Fruit fly (Drosophila melanogaster) whole organism, embryonic: ENCODE measurements around the gene CG13407.

Source experiments
- Atf6 ChIP-seq: fragments of 200-800 bp; sonication (Bioruptor generic); IDR thresholded peaks from 2 replicates; pipeline ENCODE4 v1.3.6; 2022; ENCODE audit warnings: missing biosample characterization, missing genetic modification characterization
- CG10366 ChIP-seq: fragments of 200-800 bp; sonication (Bioruptor generic); IDR thresholded peaks from 2 replicates; pipeline ENCODE4 v1.3.6; 2022; ENCODE audit warnings: missing biosample characterization, missing genetic modification characterization
- CG11696 ChIP-seq: fragments of 200-800 bp; sonication (Bioruptor generic); IDR thresholded peaks from 2 replicates; pipeline ENCODE4 v1.3.6; 2022; ENCODE audit warnings: missing biosample characterization, missing genetic modification characterization
- CG13624 ChIP-seq: fragments of 200-800 bp; sonication (Bioruptor generic); optimal IDR thresholded peaks from 2 replicates; lab custom pipeline; 2016; ENCODE audit warnings: missing biosample characterization, missing genetic modification characterization
- CG14014 ChIP-seq: fragments of 200-800 bp; sonication (Bioruptor generic); IDR thresholded peaks from 2 replicates; pipeline ENCODE4 v1.3.6; 2022; ENCODE audit warnings: missing biosample characterization, missing genetic modification characterization
- CG15514 ChIP-seq: fragments of 200-800 bp; sonication (Bioruptor generic); optimal IDR thresholded peaks from 3 replicates; lab custom pipeline; 2017; ENCODE audit warnings: missing biosample characterization, missing genetic modification characterization, mild to moderate bottlenecking, moderate library complexity, missing genetic modification reagents
- CG1602 ChIP-seq: fragments of 200-800 bp; sonication (Bioruptor generic); optimal IDR thresholded peaks from 3 replicates; lab custom pipeline; 2016; ENCODE audit warnings: missing biosample characterization, missing genetic modification characterization
- CG17186 ChIP-seq: fragments of 200-800 bp; sonication (Bioruptor generic); optimal IDR thresholded peaks from 3 replicates; lab custom pipeline; 2017; ENCODE audit warnings: missing biosample characterization, missing genetic modification reagents, missing genetic modification characterization
- CG17568 ChIP-seq: fragments of 200-800 bp; sonication (Bioruptor generic); optimal IDR thresholded peaks from 2 replicates; lab custom pipeline; 2018; ENCODE audit warnings: missing biosample characterization, mild to moderate bottlenecking, missing genetic modification characterization, moderate library complexity
- CG2120 ChIP-seq: fragments of 200-800 bp; sonication (Bioruptor generic); optimal IDR thresholded peaks from 3 replicates; lab custom pipeline; 2016; ENCODE audit warnings: missing biosample characterization, missing genetic modification characterization
- CG32767 ChIP-seq: fragments of 200-800 bp; sonication (Bioruptor generic); IDR thresholded peaks from 2 replicates; pipeline ENCODE4 v1.3.6; 2022; ENCODE audit warnings: missing biosample characterization, missing genetic modification characterization
- CG34422 ChIP-seq: fragments of 200-800 bp; sonication (Bioruptor generic); IDR thresholded peaks from 3 replicates; pipeline ENCODE4 v1.3.6; 2022; ENCODE audit warnings: missing biosample characterization, missing genetic modification characterization
- CG4360 ChIP-seq: fragments of 200-800 bp; sonication (Bioruptor generic); IDR thresholded peaks from 2 replicates; pipeline ENCODE4 v1.3.6; 2022; ENCODE audit warnings: missing biosample characterization, missing genetic modification characterization
- CG5953 ChIP-seq: fragments of 200-800 bp; sonication (Bioruptor generic); IDR thresholded peaks from 2 replicates; pipeline ENCODE4 v1.3.6; 2022; ENCODE audit warnings: missing biosample characterization, missing genetic modification characterization
- CG6683 ChIP-seq: fragments of 200-800 bp; sonication (Bioruptor generic); optimal IDR thresholded peaks from 2 replicates; lab custom pipeline; 2017; ENCODE audit warnings: missing biosample characterization, mild to moderate bottlenecking, missing genetic modification characterization, missing genetic modification reagents
- CG7271 ChIP-seq: fragments of 200-800 bp; sonication (Bioruptor generic); optimal IDR thresholded peaks from 2 replicates; lab custom pipeline; 2018; ENCODE audit warnings: missing biosample characterization, mild to moderate bottlenecking, missing genetic modification characterization, moderate library complexity
- CG7357 ChIP-seq: fragments of 200-800 bp; sonication (Bioruptor generic); IDR thresholded peaks from 3 replicates; pipeline ENCODE4 v1.3.6; 2022; ENCODE audit warnings: missing biosample characterization, missing genetic modification characterization
- CG8924 ChIP-seq: fragments of 200-800 bp; optimal IDR thresholded peaks from 3 replicates; lab custom pipeline; 2019; ENCODE audit warnings: missing biosample characterization, mild to moderate bottlenecking, missing genetic modification characterization, moderate library complexity
- CG9817 ChIP-seq: fragments of 200-800 bp; sonication (Bioruptor generic); optimal IDR thresholded peaks from 2 replicates; lab custom pipeline; 2018; ENCODE audit warnings: missing biosample characterization, mild to moderate bottlenecking, missing genetic modification characterization, moderate library complexity
- CG9932 ChIP-seq: fragments of 200-800 bp; sonication (Bioruptor generic); IDR thresholded peaks from 2 replicates; pipeline ENCODE4 v1.3.6; 2022; ENCODE audit warnings: missing biosample characterization, missing genetic modification characterization
- Dip3 ChIP-seq: fragments of 200-800 bp; sonication (Bioruptor generic); optimal IDR thresholded peaks from 3 replicates; lab custom pipeline; 2016; ENCODE audit warnings: missing biosample characterization, missing genetic modification characterization
- Fer2 ChIP-seq: fragments of 200-800 bp; sonication (Bioruptor generic); optimal IDR thresholded peaks from 2 replicates; lab custom pipeline; 2018; ENCODE audit warnings: missing biosample characterization, mild to moderate bottlenecking, missing genetic modification characterization, moderate library complexity
- Fer3 ChIP-seq: fragments of 200-800 bp; sonication (Bioruptor generic); optimal IDR thresholded peaks from 2 replicates; lab custom pipeline; 2018; ENCODE audit warnings: missing biosample characterization, mild to moderate bottlenecking, missing genetic modification characterization, moderate library complexity
- Gug ChIP-seq: fragments of 200-800 bp; sonication (Bioruptor generic); IDR thresholded peaks from 4 replicates; pipeline ENCODE4 v1.3.6; 2022; ENCODE audit warnings: missing biosample characterization, missing genetic modification characterization
- Hsf ChIP-seq: fragments of 200-800 bp; sonication (Bioruptor generic); optimal IDR thresholded peaks from 3 replicates; lab custom pipeline; 2016; ENCODE audit warnings: missing biosample characterization, missing genetic modification characterization
- Meics ChIP-seq: fragments of 200-800 bp; sonication (Bioruptor generic); optimal IDR thresholded peaks from 2 replicates; lab custom pipeline; 2017; ENCODE audit warnings: missing biosample characterization, mild to moderate bottlenecking, missing genetic modification characterization
- Nf-YA ChIP-seq: fragments of 200-800 bp; sonication (Bioruptor generic); IDR thresholded peaks from 2 replicates; pipeline ENCODE4 v1.3.6; 2022; ENCODE audit warnings: missing biosample characterization, missing genetic modification characterization
- Oaz ChIP-seq: fragments of 200-800 bp; sonication (Bioruptor generic); IDR thresholded peaks from 2 replicates; pipeline ENCODE4 v1.3.6; 2022; ENCODE audit warnings: missing biosample characterization, missing genetic modification characterization
- Oli ChIP-seq: fragments of 200-800 bp; sonication (Bioruptor generic); optimal IDR thresholded peaks from 2 replicates; lab custom pipeline; 2018; ENCODE audit warnings: missing biosample characterization, mild to moderate bottlenecking, missing genetic modification characterization, moderate library complexity
- Sox102F ChIP-seq: fragments of 200-800 bp; sonication (Bioruptor generic); optimal IDR thresholded peaks from 2 replicates; lab custom pipeline; 2018; ENCODE audit warnings: missing biosample characterization, mild to moderate bottlenecking, missing genetic modification characterization, moderate library complexity
- Taf1 ChIP-seq: fragments of 200-800 bp; sonication (Bioruptor generic); IDR thresholded peaks from 2 replicates; pipeline ENCODE4 v1.3.6; 2022; ENCODE audit warnings: missing biosample characterization, missing genetic modification characterization
- bab2 ChIP-seq: fragments of 200-800 bp; sonication (Bioruptor generic); optimal IDR thresholded peaks from 2 replicates; lab custom pipeline; 2016; ENCODE audit warnings: missing biosample characterization, missing genetic modification characterization
- chm ChIP-seq: fragments of 200-800 bp; sonication (Bioruptor generic); IDR thresholded peaks from 2 replicates; pipeline ENCODE4 v1.3.6; 2022; ENCODE audit warnings: missing biosample characterization, missing genetic modification characterization
- dmrt99B ChIP-seq: fragments of 200-800 bp; sonication (Bioruptor generic); optimal IDR thresholded peaks from 2 replicates; lab custom pipeline; 2018; ENCODE audit warnings: missing biosample characterization, mild to moderate bottlenecking, missing genetic modification characterization, moderate library complexity
- ewg ChIP-seq: fragments of 200-800 bp; sonication (Bioruptor generic); optimal IDR thresholded peaks from 3 replicates; lab custom pipeline; 2017; ENCODE audit warnings: mild to moderate bottlenecking, missing biosample characterization, missing genetic modification reagents, missing genetic modification characterization
- gro ChIP-seq: fragments of 200-800 bp; sonication (Bioruptor generic); optimal IDR thresholded peaks from 2 replicates; lab custom pipeline; 2016; ENCODE audit warnings: missing biosample characterization, missing genetic modification characterization
- ken ChIP-seq: fragments of 200-800 bp; sonication (Bioruptor generic); IDR thresholded peaks from 3 replicates; pipeline ENCODE4 v1.3.6; 2022; ENCODE audit warnings: missing biosample characterization, missing genetic modification characterization
- nmo ChIP-seq: fragments of 200-800 bp; sonication (Bioruptor generic); optimal IDR thresholded peaks from 2 replicates; lab custom pipeline; 2018; ENCODE audit warnings: missing biosample characterization, mild to moderate bottlenecking, missing genetic modification characterization, moderate library complexity
- odd ChIP-seq: fragments of 200-800 bp; sonication (Bioruptor generic); optimal IDR thresholded peaks from 2 replicates; lab custom pipeline; 2017; ENCODE audit warnings: missing biosample characterization, mild to moderate bottlenecking, missing genetic modification characterization
- prd ChIP-seq, 3 experiments: fragments of >200 bp in 2 of 3; fragments of 200-800 bp in 1 of 3; sonication (Bioruptor generic) in 1 of 3; optimal IDR thresholded peaks in 2 of 3; IDR thresholded peaks in 1 of 3; 2 replicates in 2 of 3; 3 replicates in 1 of 3; pipeline versions ENCODE4 v1.3.6 to Lab custom; 2017 to 2022; ENCODE audit warnings: missing biosample characterization in 1 of 3, missing genetic modification characterization in 1 of 3
- schlank ChIP-seq: fragments of 200-800 bp; sonication (Bioruptor generic); optimal IDR thresholded peaks from 2 replicates; lab custom pipeline; 2018; ENCODE audit warnings: missing biosample characterization, mild to moderate bottlenecking, missing genetic modification characterization
- shn ChIP-seq: fragments of 200-800 bp; sonication (Bioruptor generic); optimal IDR thresholded peaks from 3 replicates; lab custom pipeline; 2016; ENCODE audit warnings: missing biosample characterization, missing genetic modification characterization
- slbo ChIP-seq: fragments of 200-800 bp; sonication (Bioruptor generic); IDR thresholded peaks from 2 replicates; pipeline ENCODE4 v1.3.6; 2022; ENCODE audit warnings: missing biosample characterization, missing genetic modification characterization
- so ChIP-seq: fragments of 200-800 bp; sonication (Bioruptor generic); IDR thresholded peaks from 3 replicates; pipeline ENCODE4 v1.3.6; 2022; ENCODE audit warnings: missing biosample characterization, missing genetic modification characterization
- tin ChIP-seq: fragments of 200-800 bp; sonication (Bioruptor generic); optimal IDR thresholded peaks from 3 replicates; lab custom pipeline; 2016; ENCODE audit warnings: missing biosample characterization, missing genetic modification characterization
- ttk ChIP-seq: fragments of 200-800 bp; sonication (Bioruptor generic); IDR thresholded peaks from 2 replicates; pipeline ENCODE4 v2.1.2; 2022; ENCODE audit warnings: missing biosample characterization, missing genetic modification characterization
- twi ChIP-seq: fragments of 200-800 bp; optimal IDR thresholded peaks from 2 replicates; lab custom pipeline; 2019; ENCODE audit warnings: missing biosample characterization, mild to moderate bottlenecking, missing genetic modification characterization, moderate library complexity
- unc-4 ChIP-seq: fragments of 200-800 bp; sonication (Bioruptor generic); IDR thresholded peaks from 2 replicates; pipeline ENCODE4 v1.3.6; 2022; ENCODE audit warnings: missing biosample characterization, missing genetic modification characterization; ENCODE audit not compliant: partially characterized antibody
- unpg ChIP-seq: fragments of 200-800 bp; sonication (Bioruptor generic); optimal IDR thresholded peaks from 3 replicates; lab custom pipeline; 2018; ENCODE audit warnings: missing biosample characterization, mild to moderate bottlenecking, missing genetic modification characterization, moderate library complexity
- zf30C ChIP-seq: fragments of 200-800 bp; sonication (Bioruptor generic); optimal IDR thresholded peaks from 3 replicates; lab custom pipeline; 2018; ENCODE audit warnings: missing biosample characterization, mild to moderate bottlenecking, missing genetic modification characterization

Gene CG13407

dm6 chr3R:22121220-22121619, 18.0 kb downstream of the CG13407 start (continued):
- no peak for TF ChIP-seq CG34422 (GFP tag; lab: Robert Waterston, UW)
- TF ChIP-seq Oaz: 0 out of 2 replicates have a peak, but pooled peaks have one; percentile 42
- TF ChIP-seq ttk (GFP tag; lab: Robert Waterston, UW): peak; percentile 56
- peak; percentile 59 for TF ChIP-seq Oli (tag; lab: Kevin White, UChicago)
- 0 out of 2 replicates have a peak, but pooled peaks have one; percentile 23 for TF ChIP-seq CG11696 (GFP tag; lab: Robert Waterston, UW)
- TF ChIP-seq slbo (GFP tag; lab: Robert Waterston, UW): peak; percentile 84
- no peak for TF ChIP-seq CG17186 (GFP tag; lab: Kevin White, UChicago)
- peak; percentile 82 for TF ChIP-seq CG9817 (tag; lab: Kevin White, UChicago)
- TF ChIP-seq CG5953 (GFP tag; lab: Robert Waterston, UW): no peak
- 0 out of 3 replicates have a peak, but pooled peaks have one; percentile 43 for TF ChIP-seq CG7357 (GFP tag; lab: Robert Waterston, UW)
- peak; percentile 37 for TF ChIP-seq CG17568 (GFP tag; lab: Kevin White, UChicago)
- no peak for TF ChIP-seq shn (GFP tag; lab: Kevin White, UChicago)
- TF ChIP-seq CG1602 (GFP tag; lab: Kevin White, UChicago): no peak
- TF ChIP-seq unc-4 (GFP tag; lab: Robert Waterston, UW): no peak
- TF ChIP-seq Nf-YA (GFP tag; lab: Robert Waterston, UW): peak; percentile 26; the same call in 1 of the 2 replicates
- peak; percentile 38; the same call in 1 of the 2 replicates for TF ChIP-seq CG32767 (GFP tag; lab: Robert Waterston, UW)
- peak; percentile 78 for TF ChIP-seq unpg (GFP tag; lab: Kevin White, UChicago)
- peak; percentile 23; the same call in 1 of the 4 replicates for TF ChIP-seq Gug (GFP tag; lab: Robert Waterston, UW)
- no peak for TF ChIP-seq zf30C (GFP tag; lab: Kevin White, UChicago)
- peak; percentile 70 for TF ChIP-seq dmrt99B (tag; lab: Kevin White, UChicago)
- TF ChIP-seq CG14014 (GFP tag; lab: Robert Waterston, UW): peak; percentile 73
- peak; percentile 61 for TF ChIP-seq CG10366 (GFP tag; lab: Robert Waterston, UW)
- peak; percentile 74 for TF ChIP-seq Fer3 (tag; lab: Kevin White, UChicago)
- no peak for TF ChIP-seq prd (optimal IDR thresholded peaks at IDR 0.05; lab: Kevin White, UChicago)
- peak; percentile 73 for TF ChIP-seq prd (GFP tag; IDR thresholded peaks at IDR 0.05; lab: Robert Waterston, UW)
- peak; percentile 18 for TF ChIP-seq Dip3 (GFP tag; lab: Kevin White, UChicago)
- TF ChIP-seq ewg (GFP tag; lab: Kevin White, UChicago): no peak
- peak; percentile 47 for TF ChIP-seq schlank (tag; lab: Kevin White, UChicago)
- peak; percentile 54 for TF ChIP-seq bab2 (GFP tag; lab: Kevin White, UChicago)
- TF ChIP-seq CG7271 (tag; lab: Kevin White, UChicago): peak; percentile 10
- TF ChIP-seq CG8924 (tag; lab: Kevin White, UChicago): no peak
- no peak for TF ChIP-seq gro (GFP tag; lab: Kevin White, UChicago)
- no peak for TF ChIP-seq odd
- TF ChIP-seq Taf1 (GFP tag; lab: Robert Waterston, UW): peak; percentile 62
- TF ChIP-seq CG6683 (GFP tag; lab: Kevin White, UChicago): no peak
- no peak for TF ChIP-seq CG4360 (GFP tag; lab: Robert Waterston, UW)
- TF ChIP-seq so: 0 out of 3 replicates have a peak, but pooled peaks have one; percentile 34
- TF ChIP-seq Atf6 (GFP tag; lab: Robert Waterston, UW): peak; percentile 81; the same call in 1 of the 2 replicates
- TF ChIP-seq CG15514: peak; percentile 29
- peak; percentile 58; the same call in 1 of the 3 replicates for TF ChIP-seq ken (GFP tag; lab: Robert Waterston, UW)
- peak; percentile 42 for TF ChIP-seq CG13624 (GFP tag; lab: Kevin White, UChicago)
- peak; percentile 86 for TF ChIP-seq Meics (GFP tag; lab: Kevin White, UChicago)
- TF ChIP-seq Hsf (GFP tag; lab: Kevin White, UChicago): peak; percentile 35
- peak; percentile 81 for TF ChIP-seq chm
- peak; percentile 41 for TF ChIP-seq twi (tag; lab: Kevin White, UChicago)
- TF ChIP-seq Sox102F: peak; percentile 57
- peak; percentile 71 for TF ChIP-seq CG2120 (GFP tag; lab: Kevin White, UChicago)
- TF ChIP-seq tin (GFP tag; lab: Kevin White, UChicago): no peak
- peak; percentile 88 for TF ChIP-seq CG9932 (GFP tag; lab: Robert Waterston, UW)
- peak; percentile 56 for TF ChIP-seq Fer2 (tag; lab: Kevin White, UChicago)
- peak; percentile 68 for TF ChIP-seq nmo
